Worm (Caenorhabditis elegans) whole organism, L4/young adult: Measurements from ENCODE around the gene C25H3.17.
"Not testable (repeated sequence)": the region's sequence is repeated elsewhere in the genome, so short reads cannot be mapped to it uniquely, and the experiment has no call there.

Source experiments
- W03F9.2 ChIP-seq: fragments of 150-350 bp; optimal IDR thresholded peaks from 2 replicates; lab custom pipeline; 2014; ENCODE audit warnings: missing biosample characterization, missing genetic modification characterization
- dao-5 ChIP-seq: sonication (generic microtip); optimal IDR thresholded peaks from 2 replicates; lab custom pipeline; 2016; ENCODE audit warnings: missing genotype, missing genetic modification characterization, moderate library complexity, missing compliant biosample characterization
- him-1 ChIP-seq: sonication (generic microtip); optimal IDR thresholded peaks from 2 replicates; lab custom pipeline; 2016; ENCODE audit warnings: missing genotype, missing genetic modification reagents, missing genetic modification characterization, missing compliant biosample characterization

C25H3.17 gene

DNA sequence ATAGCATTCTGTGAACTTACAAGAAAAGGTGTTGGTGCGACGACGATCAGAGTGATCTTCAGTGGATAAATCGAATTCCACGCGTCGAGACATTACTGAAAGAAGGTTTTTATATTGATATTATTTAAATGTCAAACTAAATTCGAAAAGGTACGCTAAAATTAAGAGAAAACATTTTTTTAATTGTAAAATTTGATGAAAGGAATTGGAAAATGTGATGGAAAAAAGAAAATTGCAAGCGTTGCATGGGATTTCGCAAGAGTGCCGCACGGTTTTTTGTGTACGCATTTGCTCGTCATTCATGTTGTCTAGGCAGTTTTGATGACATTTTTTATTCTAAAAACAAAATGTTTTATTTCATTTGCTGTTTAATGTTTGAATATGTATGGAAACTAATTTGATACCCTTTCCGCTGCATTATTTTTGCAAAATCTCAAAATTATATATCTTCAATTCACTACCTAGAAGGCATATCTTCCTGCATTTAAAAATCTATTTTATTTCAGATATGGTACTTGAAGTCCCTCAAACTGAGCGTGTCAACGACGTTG is 38.6 kb downstream of the C25H3.17 start, which contains the start of the genes F59E12.6 and npl-4.1:
Gene F59E12.6, minus strand, starts transcription at position 101 of the 551 bp plus-strand sequence.
Gene npl-4.1, plus strand, starts transcription at position 501 of the 551 bp plus-strand sequence.
- TF ChIP-seq W03F9.2; him-1 (tag; lab: Kevin White, UChicago); dao-5: not testable (repeated sequence)

DNA sequence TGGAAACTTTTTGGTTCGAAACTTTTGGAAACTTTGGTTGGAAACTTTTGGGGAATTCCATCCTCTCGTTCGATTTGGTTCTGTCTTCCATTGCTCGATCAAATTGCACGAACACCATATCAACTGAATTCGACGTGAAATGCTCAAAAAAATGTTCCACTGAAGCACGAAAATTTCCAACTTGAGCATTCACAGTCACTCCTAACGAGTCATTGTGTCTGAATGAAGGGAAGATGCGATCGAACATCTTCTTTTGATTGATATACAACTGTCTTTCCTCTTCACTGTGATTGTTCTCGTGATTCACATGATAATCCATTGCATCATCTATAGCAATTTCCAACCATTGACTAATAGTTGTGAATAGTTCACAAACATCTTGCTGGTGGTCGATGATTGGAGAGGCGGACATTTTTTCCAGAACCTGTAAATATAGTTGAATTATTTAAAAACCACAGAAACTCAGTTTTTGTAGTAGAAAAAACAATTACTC is 41.1 kb downstream of the C25H3.17 start, which contains the start of gene F59E12.15:
Gene F59E12.15, minus strand, starts transcription at position 51 of the 493 bp plus-strand sequence.
- TF ChIP-seq dao-5 (no peak), W03F9.2 (no peak), him-1 (tag; lab: Kevin White, UChicago) (no peak)

DNA sequence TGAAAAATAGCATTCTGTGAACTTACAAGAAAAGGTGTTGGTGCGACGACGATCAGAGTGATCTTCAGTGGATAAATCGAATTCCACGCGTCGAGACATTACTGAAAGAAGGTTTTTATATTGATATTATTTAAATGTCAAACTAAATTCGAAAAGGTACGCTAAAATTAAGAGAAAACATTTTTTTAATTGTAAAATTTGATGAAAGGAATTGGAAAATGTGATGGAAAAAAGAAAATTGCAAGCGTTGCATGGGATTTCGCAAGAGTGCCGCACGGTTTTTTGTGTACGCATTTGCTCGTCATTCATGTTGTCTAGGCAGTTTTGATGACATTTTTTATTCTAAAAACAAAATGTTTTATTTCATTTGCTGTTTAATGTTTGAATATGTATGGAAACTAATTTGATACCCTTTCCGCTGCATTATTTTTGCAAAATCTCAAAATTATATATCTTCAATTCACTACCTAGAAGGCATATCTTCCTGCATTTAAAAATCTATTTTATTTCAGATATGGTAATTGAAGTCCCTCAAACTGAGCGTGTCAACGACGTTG is 47.0 kb downstream of the C25H3.17 start, which contains the start of the genes eif-3.L and npl-4.2:
Gene eif-3.L, minus strand, starts transcription at position 101 of the 557 bp plus-strand sequence.
Gene npl-4.2, plus strand, starts transcription at position 507 of the 557 bp plus-strand sequence.
- not testable (repeated sequence) for TF ChIP-seq dao-5; W03F9.2; him-1 (tag; lab: Kevin White, UChicago)

DNA sequence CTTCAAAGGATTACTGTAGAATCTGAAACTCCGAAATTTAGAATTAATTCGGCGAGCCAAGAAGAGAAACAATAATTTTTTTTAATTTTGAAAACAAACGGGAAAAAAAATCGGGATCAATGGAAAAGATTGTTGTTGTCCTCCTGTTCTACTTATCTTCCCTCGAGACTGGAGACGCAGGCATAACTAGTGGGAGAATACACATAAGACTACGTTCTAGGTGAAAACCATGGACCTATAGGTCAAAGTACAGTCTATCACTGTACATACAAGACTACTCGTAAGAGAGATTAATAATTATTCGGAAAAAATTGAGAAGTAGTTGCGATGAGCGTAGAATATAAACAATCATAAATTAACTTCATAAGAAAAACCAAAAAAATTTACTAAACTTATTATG is 50.2 kb downstream of the C25H3.17 start, which contains the start of gene dhs-6:
Gene dhs-6, minus strand, starts transcription at position 22 of the 400 bp plus-strand sequence.
- TF ChIP-seq W03F9.2 (no peak), dao-5 (no peak), him-1 (tag; lab: Kevin White, UChicago) (no peak)
